Worm (Caenorhabditis elegans): ENCODE results near the gene R07E5.6.

Gene R07E5.6

DNA sequence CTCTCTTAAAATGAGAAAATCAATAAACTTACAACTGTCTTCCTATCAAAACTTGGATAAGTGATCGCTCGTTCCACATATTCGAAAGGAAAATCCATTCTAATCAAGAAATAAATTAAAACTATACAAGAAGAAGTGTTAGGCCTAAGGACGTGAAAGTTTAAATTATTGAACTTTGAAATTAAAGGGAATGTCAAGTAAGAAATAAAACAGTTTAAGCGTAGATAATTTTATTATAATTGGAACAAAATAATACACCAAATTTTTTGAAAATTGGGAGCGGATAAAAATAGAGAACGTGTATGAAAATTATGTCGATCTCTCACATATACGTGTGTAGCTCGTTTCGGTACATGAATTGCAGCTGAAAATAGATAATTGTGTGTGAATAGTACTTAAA is 30.8 kb downstream of the R07E5.6 start, which contains the start of gene C28A5.6:
Gene C28A5.6, minus strand, starts transcription at position 101 of the 400 bp plus-strand sequence.
- TF ChIP-seq nhr-47 (tag; optimal IDR thresholded peaks at IDR 0.05), result no peak
- TF ChIP-seq pag-3 (tag; optimal IDR thresholded peaks at IDR 0.05; ENCODE audit: borderline replicate concordance, insufficient read depth), result no peak
- TF ChIP-seq grh-1 (GFP tag; IDR thresholded peaks at IDR 0.05), result no peak
- TF ChIP-seq nhr-90 (tag; optimal IDR thresholded peaks at IDR 0.05; ENCODE audit: poor library complexity), result no peak
- no peak for TF ChIP-seq lin-13 (GFP tag; optimal IDR thresholded peaks at IDR 0.05)
- TF ChIP-seq skn-1 (tag; optimal IDR thresholded peaks at IDR 0.05), result no peak
- no peak for TF ChIP-seq tlp-1 (tag; optimal IDR thresholded peaks at IDR 0.05)
- no peak for TF ChIP-seq efl-3 (GFP tag; optimal IDR thresholded peaks at IDR 0.05)
- no peak for TF ChIP-seq elt-3 (tag; optimal IDR thresholded peaks at IDR 0.05)
- TF ChIP-seq ceh-90 (tag; optimal IDR thresholded peaks at IDR 0.05), result no peak
- TF ChIP-seq xbp-1 (tag; optimal IDR thresholded peaks at IDR 0.05), result no peak
- no peak for TF ChIP-seq blmp-1 (tag; optimal IDR thresholded peaks at IDR 0.05)
- no peak for TF ChIP-seq zip-4 (GFP tag; optimal IDR thresholded peaks at IDR 0.05)
- no peak for TF ChIP-seq efl-1 (optimal IDR thresholded peaks at IDR 0.05)
- TF ChIP-seq efl-1 (GFP tag; optimal IDR thresholded peaks at IDR 0.05 in 1 of 2), result no peak
- no peak for TF ChIP-seq ama-1 (optimal IDR thresholded peaks at IDR 0.05)

DNA sequence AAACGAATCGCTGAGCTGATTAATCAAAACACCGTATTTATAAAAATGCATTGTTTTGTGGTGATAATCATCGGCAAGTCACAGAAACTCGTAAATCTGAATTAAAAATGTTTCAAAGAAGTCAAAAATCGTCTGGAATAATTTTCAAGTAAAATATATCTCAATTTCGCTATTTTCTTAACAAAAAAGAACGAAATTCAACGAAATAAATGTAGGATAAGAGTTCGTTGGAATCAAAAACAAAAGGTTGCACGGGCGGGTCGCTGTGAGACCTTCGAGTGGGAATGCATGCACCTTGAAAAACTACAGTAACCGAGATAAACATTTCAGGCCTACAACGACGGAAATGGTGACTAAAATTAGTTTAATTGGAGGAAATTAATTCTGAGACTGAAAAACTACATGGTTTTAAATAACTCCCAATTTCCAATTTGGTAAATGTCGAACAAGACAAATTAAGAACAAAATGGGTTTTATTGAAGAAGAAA is 35.8 kb downstream of the R07E5.6 start, which contains the start of gene C28A5.1:
Gene C28A5.1, minus strand, starts transcription at position 51 of the 488 bp plus-strand sequence.
- TF ChIP-seq ceh-63 (GFP tag; optimal IDR thresholded peaks at IDR 0.05) (peak; percentile 27), nhr-90 (tag; optimal IDR thresholded peaks at IDR 0.05; ENCODE audit: poor library complexity) (no peak), C04F5.9 (tag; optimal IDR thresholded peaks at IDR 0.05) (no peak)

DNA sequence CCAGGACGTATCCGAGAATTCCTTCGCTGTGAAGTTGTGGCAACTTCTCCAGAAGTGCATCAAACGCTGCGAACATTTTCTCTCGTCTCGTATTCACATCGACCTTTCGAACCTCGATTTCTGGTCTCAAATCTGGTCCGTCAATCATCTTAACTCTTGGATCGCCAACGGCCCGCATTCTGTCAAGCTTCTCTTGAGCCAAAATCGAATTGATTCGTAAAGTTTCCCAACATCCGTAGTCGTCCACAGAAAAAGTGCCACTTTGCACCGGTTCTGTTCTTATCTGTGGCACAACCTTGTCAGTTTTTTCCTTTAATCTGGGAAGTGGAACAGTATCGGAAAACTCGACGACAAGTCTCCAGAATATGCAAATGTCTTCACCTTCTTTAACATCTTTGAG is 36.7 kb downstream of the R07E5.6 start:
- TF ChIP-seq efl-1 (optimal IDR thresholded peaks at IDR 0.05) (no peak), efl-1 (GFP tag; optimal IDR thresholded peaks at IDR 0.05 in 1 of 2) (peak in 1 of 2 experiments; percentile 59), vab-15 (tag; optimal IDR thresholded peaks at IDR 0.05) (no peak)

DNA sequence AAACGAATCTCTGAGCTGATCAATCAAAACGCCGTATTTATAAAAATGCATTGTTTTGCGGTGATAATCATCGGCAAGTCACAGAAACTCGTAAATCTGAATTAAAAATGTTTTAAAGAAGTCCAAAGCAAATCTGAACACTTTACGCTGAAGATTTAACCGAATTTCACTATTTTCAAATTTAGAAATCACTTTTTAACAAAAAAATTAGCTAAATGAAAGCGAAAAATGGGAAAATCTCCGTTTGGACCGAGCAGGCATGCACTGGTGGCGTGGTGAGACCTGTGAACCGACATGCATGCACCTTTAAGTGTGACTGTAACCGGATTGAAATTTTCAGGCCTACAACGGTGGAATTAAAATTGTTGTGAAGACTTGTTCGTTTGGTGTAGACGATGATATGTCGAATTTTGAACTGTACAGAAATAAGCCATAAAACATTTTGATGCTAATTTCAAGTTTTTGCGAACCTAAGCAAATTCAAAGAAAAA is 41.0 kb downstream of the R07E5.6 start, which contains the start of gene C28A5.2:
Gene C28A5.2, minus strand, starts transcription at position 51 of the 491 bp plus-strand sequence.
- no peak for TF ChIP-seq snu-23 (GFP tag; optimal IDR thresholded peaks at IDR 0.05)
- no peak for TF ChIP-seq efl-1 (optimal IDR thresholded peaks at IDR 0.05)
- TF ChIP-seq efl-1 (GFP tag; optimal IDR thresholded peaks at IDR 0.05 in 1 of 2), result peak in 1 of 2 experiments; percentile 29

DNA sequence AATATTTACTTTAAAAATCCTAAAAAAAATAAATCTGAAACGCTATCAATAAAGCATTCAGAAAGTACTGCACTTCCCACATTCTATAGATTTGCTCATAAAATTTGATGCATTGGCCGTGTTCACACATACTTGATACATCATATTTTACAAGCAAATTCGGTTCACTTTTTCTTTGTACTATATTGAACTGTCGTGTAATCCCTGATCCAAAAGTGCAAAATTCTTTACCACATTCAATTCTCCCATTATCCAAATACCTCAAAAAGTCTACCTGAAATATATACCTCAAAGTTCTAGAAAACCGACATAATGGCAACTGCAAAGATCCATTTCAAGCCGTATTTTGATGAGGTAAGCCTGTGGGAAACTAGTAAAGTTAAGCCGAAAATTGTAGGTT is 43.2 kb downstream of the R07E5.6 start, which contains the start of gene nex-3:
Gene nex-3, plus strand, starts transcription at position 301 of the 400 bp plus-strand sequence.
- TF ChIP-seq efl-1 (optimal IDR thresholded peaks at IDR 0.05) (no peak), efl-1 (GFP tag; optimal IDR thresholded peaks at IDR 0.05 in 1 of 2) (peak in 1 of 2 experiments; percentile 76), lir-3 (tag; optimal IDR thresholded peaks at IDR 0.05; ENCODE audit: poor library complexity) (no peak)

DNA sequence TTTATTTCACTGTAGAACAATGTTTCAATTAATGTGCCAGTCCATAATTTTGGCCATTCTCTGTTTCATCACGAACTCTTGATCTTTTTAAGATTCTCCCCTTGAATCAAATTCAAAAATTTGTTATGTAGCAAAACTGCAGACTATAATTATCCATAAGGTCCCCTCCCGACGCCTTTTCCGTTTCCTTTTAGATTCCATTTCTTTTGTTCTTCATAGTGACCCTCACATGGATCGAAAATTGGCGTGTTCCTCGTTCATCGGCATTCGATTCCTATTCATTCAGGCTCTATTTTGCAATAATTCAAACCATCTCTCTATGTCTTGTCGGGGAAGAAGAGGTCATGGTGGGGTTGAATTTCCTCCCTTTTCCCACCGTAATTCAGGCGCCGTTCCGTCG is 45.9 kb downstream of the R07E5.6 start:
- TF ChIP-seq ztf-4 (tag; optimal IDR thresholded peaks at IDR 0.05), result no peak
- TF ChIP-seq egl-13 (tag; optimal IDR thresholded peaks at IDR 0.05), result no peak
- TF ChIP-seq efl-1 (optimal IDR thresholded peaks at IDR 0.05), result no peak
- peak in 1 of 2 experiments; percentile 43 for TF ChIP-seq efl-1 (GFP tag; optimal IDR thresholded peaks at IDR 0.05 in 1 of 2)
- no peak for TF ChIP-seq unc-86 (tag; optimal IDR thresholded peaks at IDR 0.05)
- no peak for TF ChIP-seq tbx-2 (tag; optimal IDR thresholded peaks at IDR 0.05)
- no peak for TF ChIP-seq efl-3 (GFP tag; optimal IDR thresholded peaks at IDR 0.05)

DNA sequence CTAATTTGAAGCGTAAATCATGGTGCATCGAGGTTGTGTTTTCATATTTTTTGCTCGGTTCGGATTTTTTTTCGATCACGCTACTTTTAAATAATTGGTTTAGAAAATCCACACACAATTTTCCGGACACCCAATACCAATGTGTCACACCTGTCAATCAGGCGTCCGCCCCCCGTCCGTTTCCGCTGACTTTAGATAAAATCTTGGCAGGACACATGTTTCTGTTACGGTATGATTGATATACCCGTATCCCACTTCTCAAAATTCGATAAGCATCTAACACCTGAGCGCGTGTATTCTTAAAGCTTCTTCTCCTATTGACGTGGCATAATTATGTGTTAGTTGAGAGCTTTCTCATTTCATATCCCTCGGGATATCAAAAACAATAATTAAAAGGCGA is 49.5 kb downstream of the R07E5.6 start:
- TF ChIP-seq unc-130 (tag; optimal IDR thresholded peaks at IDR 0.05) (no peak), nhr-20 (tag; optimal IDR thresholded peaks at IDR 0.05) (no peak), rnt-1 (tag; optimal IDR thresholded peaks at IDR 0.05) (no peak), nhr-11 (tag; optimal IDR thresholded peaks at IDR 0.05) (no peak), ceh-88 (GFP tag; IDR thresholded peaks at IDR 0.05) (no peak), pag-3 (tag; optimal IDR thresholded peaks at IDR 0.05; ENCODE audit: borderline replicate concordance, insufficient read depth) (no peak), lin-35 (GFP tag; optimal IDR thresholded peaks at IDR 0.05) (no peak), nhr-76 (tag; optimal IDR thresholded peaks at IDR 0.05) (no peak)
